Worm (Caenorhabditis elegans) whole organism, L4 larva: Measurements from ENCODE around the gene F22B5.4.

Experiments
- F26F4.8 ChIP-seq: fragments of 200-800 bp; sonication (Bioruptor generic); conservative IDR thresholded peaks from 2 replicates; pipeline ENCODE4 v1.3.6; 2022; ENCODE audit warnings: missing genetic modification characterization, missing compliant biosample characterization
- T26A8.4 ChIP-seq: fragments of 200-800 bp; sonication (Bioruptor generic); IDR thresholded peaks from 2 replicates; pipeline ENCODE4 v1.3.6; 2022; ENCODE audit warnings: missing genetic modification characterization, missing compliant biosample characterization
- aly-2 ChIP-seq: sonication (generic microtip); optimal IDR thresholded peaks from 2 replicates; lab custom pipeline; 2018; ENCODE audit warnings: missing biosample characterization, missing genetic modification characterization
- ama-1 ChIP-seq: fragments of 150-350 bp; optimal IDR thresholded peaks from 2 replicates; lab custom pipeline; 2014; ENCODE audit warnings: inconsistent platforms, mixed read lengths
- attf-4 ChIP-seq: sonication (generic microtip); optimal IDR thresholded peaks from 3 replicates; lab custom pipeline; 2017; ENCODE audit warnings: missing biosample characterization, missing genetic modification characterization
- ceh-28 ChIP-seq: fragments of 150-350 bp; optimal IDR thresholded peaks from 2 replicates; lab custom pipeline; 2014; ENCODE audit warnings: missing biosample characterization, missing genetic modification reagents, missing genetic modification characterization
- ceh-82 ChIP-seq: sonication (generic microtip); optimal IDR thresholded peaks from 2 replicates; lab custom pipeline; 2017; ENCODE audit warnings: missing biosample characterization, missing genetic modification characterization
- ces-1 ChIP-seq: fragments of 150-350 bp; sonication (generic microtip); optimal IDR thresholded peaks from 4 replicates; lab custom pipeline; 2014; ENCODE audit warnings: missing biosample characterization, missing genetic modification reagents, missing genetic modification characterization
- cey-2 ChIP-seq: sonication (generic microtip); optimal IDR thresholded peaks from 3 replicates; lab custom pipeline; 2017; ENCODE audit warnings: missing genetic modification characterization, mild to moderate bottlenecking, missing compliant biosample characterization, antibody characterized with exemption, borderline replicate concordance; ENCODE audit not compliant: insufficient read depth
- daf-8 ChIP-seq: fragments of 200-800 bp; sonication (Bioruptor generic); IDR thresholded peaks from 2 replicates; pipeline ENCODE4 v1.3.6; 2022; ENCODE audit warnings: missing genetic modification characterization, missing compliant biosample characterization
- dmd-6 ChIP-seq: fragments of 200-800 bp; sonication (Bioruptor generic); IDR thresholded peaks from 2 replicates; pipeline ENCODE4 v1.3.6; 2022; ENCODE audit warnings: missing genetic modification reagents, missing genetic modification characterization, missing compliant biosample characterization
- dpl-1 ChIP-seq: fragments of 150-350 bp; optimal IDR thresholded peaks from 2 replicates; lab custom pipeline; 2014; ENCODE audit warnings: missing biosample characterization, missing genetic modification reagents, missing genetic modification characterization
- duxl-1 ChIP-seq: sonication (generic microtip); optimal IDR thresholded peaks from 2 replicates; lab custom pipeline; 2016; ENCODE audit warnings: mild to moderate bottlenecking, missing genetic modification characterization, moderate library complexity, missing compliant biosample characterization; ENCODE audit not compliant: poor library complexity
- dve-1 ChIP-seq: sonication (generic microtip); optimal IDR thresholded peaks from 2 replicates; lab custom pipeline; 2017; ENCODE audit warnings: antibody characterized with exemption, mild to moderate bottlenecking, missing genetic modification characterization, missing compliant biosample characterization; ENCODE audit not compliant: insufficient read depth
- fos-1 ChIP-seq: fragments of 150-350 bp; optimal IDR thresholded peaks from 2 replicates; lab custom pipeline; 2014; ENCODE audit warnings: missing biosample characterization, missing genetic modification characterization
- hif-1 ChIP-seq, 2 experiments: sonication (generic microtip); optimal IDR thresholded peaks; 2 replicates each; lab custom pipeline; 2016 to 2017; ENCODE audit warnings: missing compliant biosample characterization in 2 of 2, missing genetic modification characterization in 2 of 2, missing genetic modification reagents in 2 of 2, missing genotype in 2 of 2, mild to moderate bottlenecking in 1 of 2
- hmg-1.1 ChIP-seq: fragments of 200-800 bp; sonication (Bioruptor generic); IDR thresholded peaks from 2 replicates; pipeline ENCODE4 v1.3.6; 2022; ENCODE audit warnings: missing genetic modification reagents, missing genetic modification characterization, missing compliant biosample characterization
- lin-1 ChIP-seq: fragments of 200-800 bp; sonication (Bioruptor generic); IDR thresholded peaks from 2 replicates; pipeline ENCODE4 v1.3.6; 2022; ENCODE audit warnings: missing genetic modification reagents, missing genetic modification characterization, missing compliant biosample characterization
- lin-38 ChIP-seq: fragments of 200-800 bp; sonication (Bioruptor generic); IDR thresholded peaks from 2 replicates; pipeline ENCODE4 v1.3.6; 2022; ENCODE audit warnings: missing genetic modification reagents, missing genetic modification characterization, missing compliant biosample characterization
- lin-39 ChIP-seq: fragments of 150-350 bp; optimal IDR thresholded peaks from 2 replicates; lab custom pipeline; 2014; ENCODE audit warnings: missing biosample characterization, missing genetic modification reagents, missing genetic modification characterization
- lir-3 ChIP-seq: sonication (generic microtip); optimal IDR thresholded peaks from 2 replicates; lab custom pipeline; 2016; ENCODE audit warnings: mild to moderate bottlenecking, missing genetic modification characterization, missing compliant biosample characterization
- lsy-2 ChIP-seq, 2 experiments: fragments of 150-350 bp in 1 of 2; sonication (generic microtip) in 1 of 2; optimal IDR thresholded peaks; 2 replicates each; lab custom pipeline; 2014 to 2017; ENCODE audit warnings: missing biosample characterization in 2 of 2, missing genetic modification characterization in 2 of 2
- mdl-1 ChIP-seq, 2 experiments: fragments of 150-350 bp in 1 of 2; sonication (generic microtip) in 1 of 2; optimal IDR thresholded peaks; 2 replicates each; lab custom pipeline; 2014 to 2017; ENCODE audit warnings: missing biosample characterization in 2 of 2, missing genetic modification characterization in 2 of 2
- mep-1 ChIP-seq: fragments of 150-350 bp; sonication (generic microtip); optimal IDR thresholded peaks from 3 replicates; lab custom pipeline; 2014; ENCODE audit warnings: missing biosample characterization, missing genetic modification characterization
- mes-2 ChIP-seq: sonication (generic microtip); optimal IDR thresholded peaks from 2 replicates; lab custom pipeline; 2016; ENCODE audit warnings: missing genotype, mild to moderate bottlenecking, missing genetic modification characterization, missing compliant biosample characterization; ENCODE audit not compliant: poor library complexity, severe bottlenecking
- mxl-2 ChIP-seq: fragments of 200-800 bp; sonication (Bioruptor generic); conservative IDR thresholded peaks from 2 replicates; pipeline ENCODE4 v1.3.6; 2022; ENCODE audit warnings: missing genetic modification reagents, missing genetic modification characterization, missing compliant biosample characterization
- mxl-3 ChIP-seq: fragments of 200-800 bp; sonication (Bioruptor generic); optimal IDR thresholded peaks from 2 replicates; lab custom pipeline; 2018; ENCODE audit warnings: mild to moderate bottlenecking, missing genetic modification characterization, missing compliant biosample characterization
- nhr-102 ChIP-seq: sonication (generic microtip); optimal IDR thresholded peaks from 2 replicates; lab custom pipeline; 2016; ENCODE audit warnings: mild to moderate bottlenecking, missing genetic modification characterization, moderate library complexity, missing compliant biosample characterization
- nhr-11 ChIP-seq: fragments of 150-350 bp; optimal IDR thresholded peaks from 2 replicates; lab custom pipeline; 2014; ENCODE audit warnings: missing biosample characterization, missing genetic modification characterization
- nhr-237 ChIP-seq: sonication (generic microtip); optimal IDR thresholded peaks from 2 replicates; lab custom pipeline; 2017; ENCODE audit warnings: missing biosample characterization, missing genetic modification characterization
- nhr-42 ChIP-seq: fragments of 200-800 bp; sonication (Bioruptor generic); IDR thresholded peaks from 2 replicates; pipeline ENCODE4 v1.3.6; 2022; ENCODE audit warnings: missing genetic modification characterization, missing compliant biosample characterization
- nhr-48 ChIP-seq: sonication (generic microtip); optimal IDR thresholded peaks from 2 replicates; lab custom pipeline; 2016; ENCODE audit warnings: mild to moderate bottlenecking, missing genetic modification characterization, missing compliant biosample characterization
- nhr-76 ChIP-seq: fragments of 150-350 bp; optimal IDR thresholded peaks from 2 replicates; lab custom pipeline; 2014; ENCODE audit warnings: missing biosample characterization, missing genetic modification characterization
- pha-4 ChIP-seq, 2 experiments: fragments of 150-350 bp in 1 of 2; fragments of 200-800 bp in 1 of 2; sonication (Bioruptor generic) in 1 of 2; IDR thresholded peaks in 1 of 2; optimal IDR thresholded peaks in 1 of 2; 2 replicates each; pipeline versions ENCODE4 v1.3.6 to Lab custom; 2014 to 2022; ENCODE audit warnings: missing genetic modification characterization in 2 of 2, missing genetic modification reagents in 2 of 2, missing biosample characterization in 1 of 2, missing compliant biosample characterization in 1 of 2
- php-3 ChIP-seq: fragments of 200-800 bp; sonication (Bioruptor generic); IDR thresholded peaks from 2 replicates; pipeline ENCODE4 v1.3.6; 2022; ENCODE audit warnings: missing genetic modification reagents, missing genetic modification characterization, missing compliant biosample characterization
- pqm-1 ChIP-seq: sonication (generic microtip); optimal IDR thresholded peaks from 2 replicates; lab custom pipeline; 2017; ENCODE audit warnings: missing biosample characterization, missing genetic modification characterization
- rbr-2 ChIP-seq: sonication (generic microtip); optimal IDR thresholded peaks from 2 replicates; lab custom pipeline; 2016; ENCODE audit warnings: missing genotype, missing genetic modification characterization, missing compliant biosample characterization
- saeg-2 ChIP-seq: fragments of 200-800 bp; sonication (Bioruptor generic); IDR thresholded peaks from 2 replicates; pipeline ENCODE4 v1.3.6; 2022; ENCODE audit warnings: missing genetic modification reagents, missing genetic modification characterization, missing compliant biosample characterization
- skn-1 ChIP-seq: fragments of 150-350 bp; optimal IDR thresholded peaks from 2 replicates; lab custom pipeline; 2014; ENCODE audit warnings: missing biosample characterization, missing genetic modification characterization
- unc-39 ChIP-seq: sonication (generic microtip); optimal IDR thresholded peaks from 2 replicates; lab custom pipeline; 2017; ENCODE audit warnings: missing biosample characterization, missing genetic modification characterization
- zip-11 ChIP-seq: fragments of 200-800 bp; sonication (Bioruptor generic); IDR thresholded peaks from 2 replicates; pipeline ENCODE4 v1.3.6; 2022; ENCODE audit warnings: missing genetic modification characterization, missing compliant biosample characterization

Gene F22B5.4

ce11 chrII:8464448-8464898 is 15.0 kb downstream of the F22B5.4 start, which contains the start of gene fars-3 (continued):
- TF ChIP-seq lin-38 (GFP tag; lab: Robert Waterston, UW) (peak; percentile 67; the same call in 1 of the 2 replicates), daf-8 (GFP tag; lab: Robert Waterston, UW) (no peak), ama-1 (no peak), mxl-2 (GFP tag; lab: Robert Waterston, UW) (no peak), cey-2 (tag; lab: Kevin White, UChicago) (no peak), skn-1 (no peak), nhr-76 (tag; lab: Kevin White, UChicago) (no peak), attf-4 (tag; lab: Kevin White, UChicago) (no peak), fos-1 (tag; lab: Kevin White, UChicago) (no peak), mxl-3 (no peak), T26A8.4 (GFP tag; lab: Robert Waterston, UW) (no peak), nhr-237 (tag; lab: Kevin White, UChicago) (no peak), F26F4.8 (GFP tag; lab: Robert Waterston, UW) (no peak), hmg-1.1 (GFP tag; lab: Robert Waterston, UW) (no peak), dve-1 (tag; lab: Kevin White, UChicago) (no peak), mes-2 (tag; lab: Kevin White, UChicago) (peak; percentile 65), mdl-1 (tag; optimal IDR thresholded peaks at IDR 0.05; lab: Kevin White, UChicago) (no peak), zip-11 (GFP tag; lab: Robert Waterston, UW) (no peak), dpl-1 (GFP tag; lab: Kevin White, UChicago) (peak; percentile 45), hif-1 (tag; optimal IDR thresholded peaks at IDR 0.05; lab: Kevin White, UChicago) (no peak), lin-39 (tag; lab: Kevin White, UChicago) (no peak), ces-1 (GFP tag; lab: Kevin White, UChicago) (no peak), lsy-2 (tag; optimal IDR thresholded peaks at IDR 0.05; lab: Kevin White, UChicago) (peak in 1 of 2 experiments; percentile 66), aly-2 (tag; lab: Kevin White, UChicago) (no peak), lin-1 (GFP tag; lab: Robert Waterston, UW) (no peak), duxl-1 (tag; lab: Kevin White, UChicago) (peak; percentile 37), saeg-2 (GFP tag; lab: Robert Waterston, UW) (no peak), php-3 (GFP tag; lab: Robert Waterston, UW) (no peak), ceh-28 (tag; lab: Kevin White, UChicago) (no peak), nhr-102 (tag; lab: Kevin White, UChicago) (peak; percentile 27), dmd-6 (no peak), pqm-1 (tag; lab: Kevin White, UChicago) (no peak), nhr-11 (tag; lab: Kevin White, UChicago) (no peak), rbr-2 (tag; lab: Kevin White, UChicago) (peak; percentile 25), unc-39 (tag; lab: Kevin White, UChicago) (no peak), nhr-42 (no peak), mep-1 (tag; lab: Kevin White, UChicago) (peak; percentile 76), ceh-82 (tag; lab: Kevin White, UChicago) (no peak)
- TF ChIP-seq, all 104 proteins: peak for 12

- TF ChIP-seq nhr-48 (tag; lab: Kevin White, UChicago), result no peak
- no peak for TF ChIP-seq lir-3
- TF ChIP-seq pha-4 (GFP tag; IDR thresholded peaks at IDR 0.05; lab: Robert Waterston, UW), result no peak
- no peak for TF ChIP-seq pha-4 (tag; optimal IDR thresholded peaks at IDR 0.05; lab: Kevin White, UChicago)
- no peak for TF ChIP-seq rbr-2 (tag; lab: Kevin White, UChicago)
- peak; percentile 49 for TF ChIP-seq ama-1
- peak; percentile 23; the same call in 1 of the 2 replicates for TF ChIP-seq lin-38 (GFP tag; lab: Robert Waterston, UW)
Measured at ce11 chrII:8466874-8467273, 17.4 kb downstream of the F22B5.4 start, which contains the start of gene F22B5.10. F22B5.10 (plus strand) TSS chrII:8467174.
